Worm (Caenorhabditis elegans): ENCODE measurements around the gene vps-11.

vps-11 gene

ce11 chrII:10793393-10793792 is at the start of gene vps-11:
vps-11 (minus strand) TSS chrII:10793493.
- no peak for TF ChIP-seq unc-62 (GFP tag; optimal IDR thresholded peaks at IDR 0.05)

ce11 chrII:10840067-10840466 is 46.8 kb upstream of the vps-11 start:
- no peak for TF ChIP-seq unc-62 (GFP tag; optimal IDR thresholded peaks at IDR 0.05)

- TF ChIP-seq unc-62 (GFP tag; optimal IDR thresholded peaks at IDR 0.05): no peak
These were observed 45.3 kb upstream of the vps-11 start for ce11 chrII:10838550-10838949.

ce11 chrII:10834717-10835116 is 41.4 kb upstream of the vps-11 start:
- TF ChIP-seq unc-62 (GFP tag; optimal IDR thresholded peaks at IDR 0.05): no peak

- no peak for TF ChIP-seq unc-62 (GFP tag; optimal IDR thresholded peaks at IDR 0.05)
These were observed 36.3 kb upstream of the vps-11 start for ce11 chrII:10829572-10829971.

ce11 chrII:10829081-10829480 is 35.8 kb upstream of the vps-11 start, which contains the start of gene VM106R.1:
VM106R.1 (minus strand) TSS chrII:10829181.
- TF ChIP-seq unc-62 (GFP tag; optimal IDR thresholded peaks at IDR 0.05): no peak

- TF ChIP-seq unc-62 (GFP tag; optimal IDR thresholded peaks at IDR 0.05): no peak
These were observed 30.8 kb upstream of the vps-11 start, which contains the start of the genes R06F6.12 and mix-1 for ce11 chrII:10824046-10824445. R06F6.12 (minus strand) TSS chrII:10824081. mix-1 (plus strand) TSS chrII:10824246.

ce11 chrII:10820679-10821078 is 27.4 kb upstream of the vps-11 start, which contains the start of gene ech-4:
ech-4 (plus strand) TSS chrII:10821031.
- TF ChIP-seq unc-62 (GFP tag; optimal IDR thresholded peaks at IDR 0.05): no peak

- no peak for TF ChIP-seq unc-62 (GFP tag; optimal IDR thresholded peaks at IDR 0.05)
These were observed 26.7 kb upstream of the vps-11 start, which contains the start of gene R06F6.8 for ce11 chrII:10819928-10820423. R06F6.8 (minus strand) TSS chrII:10819978.

ce11 chrII:10810690-10811089 is 17.4 kb upstream of the vps-11 start, which contains the start of gene msrp-7:
msrp-7 (plus strand) TSS chrII:10810990.
- TF ChIP-seq unc-62 (GFP tag; optimal IDR thresholded peaks at IDR 0.05): no peak

ce11 chrII:10808708-10809343 is 15.5 kb upstream of the vps-11 start, which contains the start of gene R06F6.14:
R06F6.14 (plus strand) TSS chrII:10809293.
- no peak for TF ChIP-seq unc-62 (GFP tag; optimal IDR thresholded peaks at IDR 0.05)

- TF ChIP-seq unc-62 (GFP tag; optimal IDR thresholded peaks at IDR 0.05): no peak
These were observed 12.1 kb upstream of the vps-11 start, which contains the start of gene ceh-62 for ce11 chrII:10805437-10805836. ceh-62 (plus strand) TSS chrII:10805737.

- no peak for TF ChIP-seq unc-62 (GFP tag; optimal IDR thresholded peaks at IDR 0.05)
These were observed 11.6 kb upstream of the vps-11 start for ce11 chrII:10804907-10805306.

- no peak for TF ChIP-seq unc-62 (GFP tag; optimal IDR thresholded peaks at IDR 0.05)
These were observed 11.1 kb upstream of the vps-11 start for ce11 chrII:10804442-10804841.

ce11 chrII:10800209-10800608 is 6.9 kb upstream of the vps-11 start:
- no peak for TF ChIP-seq unc-62 (GFP tag; optimal IDR thresholded peaks at IDR 0.05)

ce11 chrII:10798429-10798893 is 5.2 kb upstream of the vps-11 start, which contains the start of gene npp-19:
npp-19 (minus strand) TSS chrII:10798479.
- no peak for TF ChIP-seq unc-62 (GFP tag; optimal IDR thresholded peaks at IDR 0.05)

- no peak for TF ChIP-seq unc-62 (GFP tag; optimal IDR thresholded peaks at IDR 0.05)
These were observed 2.9 kb upstream of the vps-11 start, which contains the start of gene set-14 for ce11 chrII:10796194-10796593. set-14 (minus strand) TSS chrII:10796294.

All from whole organism, dauer.